Fruit fly (Drosophila melanogaster) S2 (cell line): ENCODE data around the gene CG31229.

Source experiments
- CG8478 ChIP-seq: fragments of >200 bp; optimal IDR thresholded peaks from 2 replicates; lab custom pipeline; 2018
- CTCF ChIP-seq, 2 experiments: fragments of >200 bp; optimal IDR thresholded peaks; 2 replicates each; lab custom pipeline; 2018

The CG31229 gene

dm6 chr3R:18669812-18670211, 2.2 kb downstream of the CG31229 start:
- TF ChIP-seq CTCF (optimal IDR thresholded peaks at IDR 0.05; lab: Kevin White, UChicago): no peak
- no peak for TF ChIP-seq CG8478 (lab: Kevin White, UChicago)

dm6 chr3R:18670441-18671111, 2.9 kb downstream of the CG31229 start:
- TF ChIP-seq CTCF (optimal IDR thresholded peaks at IDR 0.05; lab: Kevin White, UChicago): no peak
- no peak for TF ChIP-seq CG8478 (lab: Kevin White, UChicago)

dm6 chr3R:18671112-18671729, 3.6 kb downstream of the CG31229 start, which contains the start of gene CG31230:
Gene CG31230, plus strand, starts transcription at chr3R:18671679.
- no peak for TF ChIP-seq CG8478 (lab: Kevin White, UChicago)

dm6 chr3R:18677500-18677940, 9.9 kb downstream of the CG31229 start, which contains the start of the genes dind and CG7706:
Gene dind, minus strand, starts transcription at chr3R:18677539.
Gene CG7706, plus strand, starts transcription at chr3R:18677818.
- TF ChIP-seq CTCF (optimal IDR thresholded peaks at IDR 0.05; lab: Kevin White, UChicago): no peak
- TF ChIP-seq CG8478 (lab: Kevin White, UChicago): no peak

- TF ChIP-seq CTCF (optimal IDR thresholded peaks at IDR 0.05; lab: Kevin White, UChicago): no peak
- TF ChIP-seq CG8478 (lab: Kevin White, UChicago): no peak
Measured at dm6 chr3R:18680332-18680731, 12.7 kb downstream of the CG31229 start, which contains the start of the genes CG46318 and ChT. Gene CG46318, plus strand, starts transcription at chr3R:18680604. Gene ChT, plus strand, starts transcription at chr3R:18680604.

- TF ChIP-seq CG8478 (lab: Kevin White, UChicago): no peak
- no peak for TF ChIP-seq CTCF (optimal IDR thresholded peaks at IDR 0.05; lab: Kevin White, UChicago)
Measured at dm6 chr3R:18681054-18681453, 13.4 kb downstream of the CG31229 start.

dm6 chr3R:18692619-18693018, 25.0 kb downstream of the CG31229 start, which contains the start of gene Muc91C:
Gene Muc91C, minus strand, starts transcription at chr3R:18692719.
- no peak for TF ChIP-seq CTCF (optimal IDR thresholded peaks at IDR 0.05; lab: Kevin White, UChicago)
- no peak for TF ChIP-seq CG8478 (lab: Kevin White, UChicago)

dm6 chr3R:18693611-18694010, 26.0 kb downstream of the CG31229 start, which contains the start of gene CG14300:
Gene CG14300, minus strand, starts transcription at chr3R:18693711.
- TF ChIP-seq CTCF (optimal IDR thresholded peaks at IDR 0.05; lab: Kevin White, UChicago): no peak

- TF ChIP-seq CTCF (optimal IDR thresholded peaks at IDR 0.05; lab: Kevin White, UChicago) (no peak), CG8478 (lab: Kevin White, UChicago) (no peak)
Measured at dm6 chr3R:18694952-18695351, 27.3 kb downstream of the CG31229 start, which contains the start of gene CG34282. Gene CG34282, plus strand, starts transcription at chr3R:18695252.

dm6 chr3R:18698855-18699569, 31.4 kb downstream of the CG31229 start:
- TF ChIP-seq CTCF (optimal IDR thresholded peaks at IDR 0.05; lab: Kevin White, UChicago) (no peak), CG8478 (lab: Kevin White, UChicago) (no peak)

- no peak for TF ChIP-seq CTCF (optimal IDR thresholded peaks at IDR 0.05; lab: Kevin White, UChicago)
- no peak for TF ChIP-seq CG8478 (lab: Kevin White, UChicago)
Measured at dm6 chr3R:18703514-18703913, 35.9 kb downstream of the CG31229 start.

dm6 chr3R:18705150-18705549, 37.5 kb downstream of the CG31229 start, which contains the start of the genes ChAT and VAChT:
Gene ChAT, plus strand, starts transcription at chr3R:18705501.
Gene VAChT, plus strand, starts transcription at chr3R:18705501.
- no peak for TF ChIP-seq CG8478 (lab: Kevin White, UChicago)
- no peak for TF ChIP-seq CTCF (optimal IDR thresholded peaks at IDR 0.05; lab: Kevin White, UChicago)

dm6 chr3R:18706289-18706688, 38.6 kb downstream of the CG31229 start:
- TF ChIP-seq CTCF (optimal IDR thresholded peaks at IDR 0.05; lab: Kevin White, UChicago): no peak
- no peak for TF ChIP-seq CG8478 (lab: Kevin White, UChicago)

- TF ChIP-seq CTCF (optimal IDR thresholded peaks at IDR 0.05; lab: Kevin White, UChicago) (no peak), CG8478 (lab: Kevin White, UChicago) (no peak)
Measured at dm6 chr3R:18707492-18707891, 39.8 kb downstream of the CG31229 start.
